Worm (Caenorhabditis elegans) whole organism, early embryonic: ENCODE data around the gene Y67H2A.7.

Source experiments
- B0310.2 ChIP-seq: sonication (generic microtip); optimal IDR thresholded peaks from 2 replicates; lab custom pipeline; 2016; ENCODE audit warnings: mild to moderate bottlenecking, missing genetic modification characterization, missing compliant biosample characterization
- F13C5.2 ChIP-seq: sonication (generic microtip); optimal IDR thresholded peaks from 2 replicates; lab custom pipeline; 2017; ENCODE audit warnings: mild to moderate bottlenecking, missing genetic modification characterization, inconsistent platforms, missing compliant biosample characterization
- aly-1 ChIP-seq: sonication (generic microtip); optimal IDR thresholded peaks from 2 replicates; lab custom pipeline; 2016; ENCODE audit warnings: missing genetic modification characterization, missing compliant biosample characterization
- ama-1 ChIP-seq: fragments of 150-350 bp; optimal IDR thresholded peaks from 2 replicates; lab custom pipeline; 2014
- ceh-13 ChIP-seq: fragments of 200-800 bp; sonication (Bioruptor generic); optimal IDR thresholded peaks from 2 replicates; lab custom pipeline; 2018; ENCODE audit warnings: mild to moderate bottlenecking, missing genetic modification characterization, missing compliant biosample characterization
- ceh-36 ChIP-seq: sonication (generic microtip); optimal IDR thresholded peaks from 2 replicates; lab custom pipeline; 2016; ENCODE audit warnings: missing genetic modification characterization, inconsistent platforms, missing compliant biosample characterization
- ets-7 ChIP-seq: sonication (generic microtip); optimal IDR thresholded peaks from 2 replicates; lab custom pipeline; 2016; ENCODE audit warnings: missing genotype, missing genetic modification characterization, missing compliant biosample characterization
- flt-1 ChIP-seq: fragments of 200-800 bp; sonication (Bioruptor generic); IDR thresholded peaks from 2 replicates; pipeline ENCODE4 v1.3.6; 2022; ENCODE audit warnings: missing genetic modification characterization, missing compliant biosample characterization
- hmbx-1 ChIP-seq: sonication (generic microtip); optimal IDR thresholded peaks from 2 replicates; lab custom pipeline; 2016; ENCODE audit warnings: mild to moderate bottlenecking, missing genetic modification characterization, missing compliant biosample characterization
- hmg-4 ChIP-seq: fragments of 200-800 bp; sonication (Bioruptor generic); optimal IDR thresholded peaks from 2 replicates; lab custom pipeline; 2018; ENCODE audit warnings: mild to moderate bottlenecking, missing genetic modification characterization, missing compliant biosample characterization
- hnd-1 ChIP-seq: sonication (generic microtip); optimal IDR thresholded peaks from 2 replicates; lab custom pipeline; 2016; ENCODE audit warnings: missing genetic modification characterization, missing compliant biosample characterization
- pes-1 ChIP-seq: fragments of 200-800 bp; sonication (Bioruptor generic); IDR thresholded peaks from 2 replicates; pipeline ENCODE4 v1.3.6; 2022; ENCODE audit warnings: missing genetic modification reagents, missing genetic modification characterization, missing compliant biosample characterization
- scrt-1 ChIP-seq: fragments of 200-800 bp; sonication (Bioruptor generic); IDR thresholded peaks from 2 replicates; pipeline ENCODE4 v1.3.6; 2022; ENCODE audit warnings: missing genetic modification characterization, missing compliant biosample characterization
- sea-1 ChIP-seq: fragments of 200-800 bp; sonication (Bioruptor generic); conservative IDR thresholded peaks from 2 replicates; pipeline ENCODE4 v1.3.6; 2022; ENCODE audit warnings: missing genetic modification characterization, missing compliant biosample characterization
- tbx-11 ChIP-seq: fragments of 200-800 bp; sonication (Bioruptor generic); IDR thresholded peaks from 2 replicates; pipeline ENCODE4 v1.3.6; 2022; ENCODE audit warnings: missing genetic modification characterization, missing compliant biosample characterization
- tbx-37 ChIP-seq: fragments of 200-800 bp; sonication (Bioruptor generic); conservative IDR thresholded peaks from 2 replicates; pipeline ENCODE4 v1.3.6; 2022; ENCODE audit warnings: missing genetic modification reagents, missing genetic modification characterization, missing compliant biosample characterization
- tra-4 ChIP-seq: sonication (generic microtip); optimal IDR thresholded peaks from 2 replicates; lab custom pipeline; 2017; ENCODE audit warnings: missing genetic modification characterization, missing compliant biosample characterization

Y67H2A.7 gene

ce11 chrIV:13303442-13303841, at the start of gene Y67H2A.7:
Gene Y67H2A.7 (plus strand): TSS chrIV:13303742.
- TF ChIP-seq F13C5.2 (no peak), tbx-37 (GFP tag; lab: Robert Waterston, UW) (no peak), hnd-1 (tag; lab: Kevin White, UChicago) (no peak), tra-4 (tag; lab: Kevin White, UChicago) (no peak), B0310.2 (tag; lab: Kevin White, UChicago) (no peak), ceh-36 (tag; lab: Kevin White, UChicago) (no peak), ceh-13 (GFP tag; lab: Kevin White, UChicago) (no peak), tbx-11 (no peak), hmbx-1 (tag; lab: Kevin White, UChicago) (no peak), ets-7 (no peak), hmg-4 (GFP tag; lab: Kevin White, UChicago) (no peak), pes-1 (GFP tag; lab: Robert Waterston, UW) (no peak)

- TF ChIP-seq tbx-37 (GFP tag; lab: Robert Waterston, UW) (no peak), tra-4 (tag; lab: Kevin White, UChicago) (no peak), flt-1 (no peak), ceh-36 (tag; lab: Kevin White, UChicago) (no peak), hnd-1 (tag; lab: Kevin White, UChicago) (no peak), ets-7 (no peak), sea-1 (no peak), ama-1 (no peak), F13C5.2 (no peak)
These were observed 49.7 kb upstream of the Y67H2A.7 start, which contains the start of gene ttr-45 for ce11 chrIV:13253841-13254240. Gene ttr-45 (plus strand): TSS chrIV:13254225.

ce11 chrIV:13255886-13256285, 47.7 kb upstream of the Y67H2A.7 start, which contains the start of gene bus-12:
Gene bus-12 (plus strand): TSS chrIV:13256186.
- TF ChIP-seq tbx-11: no peak
- no peak for TF ChIP-seq aly-1 (tag; lab: Kevin White, UChicago)
- no peak for TF ChIP-seq flt-1
- TF ChIP-seq pes-1 (GFP tag; lab: Robert Waterston, UW): no peak

ce11 chrIV:13258872-13259271, 44.7 kb upstream of the Y67H2A.7 start, which contains the start of gene JC8.16:
Gene JC8.16 (plus strand): TSS chrIV:13259172.
- TF ChIP-seq F13C5.2: no peak
- TF ChIP-seq B0310.2 (tag; lab: Kevin White, UChicago): no peak
- TF ChIP-seq hmbx-1 (tag; lab: Kevin White, UChicago): no peak
- no peak for TF ChIP-seq tbx-37 (GFP tag; lab: Robert Waterston, UW)
- no peak for TF ChIP-seq scrt-1 (GFP tag; lab: Robert Waterston, UW)
- no peak for TF ChIP-seq ceh-13 (GFP tag; lab: Kevin White, UChicago)
- TF ChIP-seq ets-7: no peak
- TF ChIP-seq sea-1: no peak
- no peak for TF ChIP-seq aly-1 (tag; lab: Kevin White, UChicago)
- TF ChIP-seq ama-1: no peak
- TF ChIP-seq pes-1 (GFP tag; lab: Robert Waterston, UW): no peak
- no peak for TF ChIP-seq flt-1
- no peak for TF ChIP-seq tra-4 (tag; lab: Kevin White, UChicago)
- TF ChIP-seq hmg-4 (GFP tag; lab: Kevin White, UChicago): no peak
- TF ChIP-seq tbx-11: no peak

ce11 chrIV:13261778-13262177, 41.8 kb upstream of the Y67H2A.7 start:
- TF ChIP-seq tbx-37 (GFP tag; lab: Robert Waterston, UW) (no peak), hmbx-1 (tag; lab: Kevin White, UChicago) (no peak), tbx-11 (no peak), hmg-4 (GFP tag; lab: Kevin White, UChicago) (no peak), pes-1 (GFP tag; lab: Robert Waterston, UW) (no peak)

ce11 chrIV:13262849-13263248, 40.7 kb upstream of the Y67H2A.7 start:
- TF ChIP-seq tbx-37 (GFP tag; lab: Robert Waterston, UW): peak; percentile 40; the same call in 1 of the 2 replicates

- TF ChIP-seq scrt-1 (GFP tag; lab: Robert Waterston, UW): no peak
- TF ChIP-seq hmbx-1 (tag; lab: Kevin White, UChicago): no peak
- no peak for TF ChIP-seq flt-1
- no peak for TF ChIP-seq tbx-11
- TF ChIP-seq B0310.2 (tag; lab: Kevin White, UChicago): no peak
- no peak for TF ChIP-seq sea-1
These were observed 35.2 kb upstream of the Y67H2A.7 start for ce11 chrIV:13268385-13268784.

ce11 chrIV:13272494-13272893, 31.0 kb upstream of the Y67H2A.7 start, which contains the start of gene unc-26:
Gene unc-26 (minus strand): TSS chrIV:13272516.
- TF ChIP-seq ets-7 (no peak), ceh-13 (GFP tag; lab: Kevin White, UChicago) (no peak), hmg-4 (GFP tag; lab: Kevin White, UChicago) (no peak), aly-1 (tag; lab: Kevin White, UChicago) (no peak), flt-1 (no peak), sea-1 (no peak), hnd-1 (tag; lab: Kevin White, UChicago) (no peak), B0310.2 (tag; lab: Kevin White, UChicago) (no peak), tbx-37 (GFP tag; lab: Robert Waterston, UW) (no peak), ceh-36 (tag; lab: Kevin White, UChicago) (no peak)

ce11 chrIV:13282778-13283177, 20.8 kb upstream of the Y67H2A.7 start, which contains the start of gene cpsf-3:
Gene cpsf-3 (minus strand): TSS chrIV:13282878.
- no peak for TF ChIP-seq ceh-13 (GFP tag; lab: Kevin White, UChicago)
- TF ChIP-seq B0310.2 (tag; lab: Kevin White, UChicago): no peak
- TF ChIP-seq tbx-37 (GFP tag; lab: Robert Waterston, UW): no peak
- no peak for TF ChIP-seq tra-4 (tag; lab: Kevin White, UChicago)
